Worm (Caenorhabditis elegans): ENCODE results near the gene pbo-1.

- no peak for TF ChIP-seq lin-15B (tag; optimal IDR thresholded peaks at IDR 0.05)
- no peak for TF ChIP-seq unc-62 (GFP tag; optimal IDR thresholded peaks at IDR 0.05)
- TF ChIP-seq elt-2 (tag; optimal IDR thresholded peaks at IDR 0.05), result no peak
- no peak for TF ChIP-seq zag-1 (tag; optimal IDR thresholded peaks at IDR 0.05)
- no peak for TF ChIP-seq elt-3 (tag; optimal IDR thresholded peaks at IDR 0.05)
- TF ChIP-seq sea-2 (GFP tag; optimal IDR thresholded peaks at IDR 0.05), result no peak
Observed at ce11 chrIII:2686663-2687062, 400 bp upstream of the pbo-1 start.

All from whole organism, L3 larva.